Fruit fly (Drosophila melanogaster) whole organism, embryonic: ENCODE results near the gene CG6048.
A peak's percentile ranks its signal among the peaks of the same experiment; 100 is the strongest.

Source experiments
- CG11456 ChIP-seq: fragments of 200-800 bp; sonication (Bioruptor generic); IDR thresholded peaks from 3 replicates; pipeline ENCODE4 v1.3.6; 2022; ENCODE audit warnings: missing biosample characterization, missing genetic modification characterization
- CG11504 ChIP-seq: fragments of 200-800 bp; sonication (Bioruptor generic); optimal IDR thresholded peaks from 3 replicates; lab custom pipeline; 2019; ENCODE audit warnings: missing biosample characterization, mild to moderate bottlenecking, missing genetic modification characterization, moderate library complexity
- CG12299 ChIP-seq: fragments of 200-800 bp; sonication (Bioruptor generic); optimal IDR thresholded peaks from 2 replicates; lab custom pipeline; 2018; ENCODE audit warnings: missing biosample characterization, mild to moderate bottlenecking, missing genetic modification characterization
- CG1233 ChIP-seq: fragments of 200-800 bp; sonication (Bioruptor generic); optimal IDR thresholded peaks from 4 replicates; lab custom pipeline; 2018; ENCODE audit warnings: missing biosample characterization, mild to moderate bottlenecking, missing genetic modification characterization
- CG15269 ChIP-seq: fragments of 200-800 bp; sonication (Bioruptor generic); optimal IDR thresholded peaks from 2 replicates; lab custom pipeline; 2018; ENCODE audit warnings: missing biosample characterization, mild to moderate bottlenecking, missing genetic modification characterization, moderate library complexity
- CG15479 ChIP-seq: fragments of 200-800 bp; sonication (Bioruptor generic); optimal IDR thresholded peaks from 3 replicates; lab custom pipeline; 2019; ENCODE audit warnings: missing biosample characterization, mild to moderate bottlenecking, missing genetic modification characterization, moderate library complexity
- CG17186 ChIP-seq: fragments of 200-800 bp; sonication (Bioruptor generic); optimal IDR thresholded peaks from 3 replicates; lab custom pipeline; 2017; ENCODE audit warnings: missing biosample characterization, missing genetic modification reagents, missing genetic modification characterization
- CG17361 ChIP-seq: fragments of 200-800 bp; sonication (Bioruptor generic); IDR thresholded peaks from 3 replicates; pipeline ENCODE4 v1.3.6; 2022; ENCODE audit warnings: missing biosample characterization, missing genetic modification characterization
- CG17912 ChIP-seq: fragments of 200-800 bp; sonication (Bioruptor generic); optimal IDR thresholded peaks from 2 replicates; lab custom pipeline; 2018; ENCODE audit warnings: missing biosample characterization, mild to moderate bottlenecking, missing genetic modification characterization
- CG18011 ChIP-seq: fragments of 200-800 bp; sonication (Bioruptor generic); optimal IDR thresholded peaks from 2 replicates; lab custom pipeline; 2017; ENCODE audit warnings: missing biosample characterization, missing genetic modification characterization, mild to moderate bottlenecking, moderate library complexity, missing genotype
- CG2120 ChIP-seq: fragments of 200-800 bp; sonication (Bioruptor generic); optimal IDR thresholded peaks from 3 replicates; lab custom pipeline; 2016; ENCODE audit warnings: missing biosample characterization, missing genetic modification characterization
- CG2678 ChIP-seq: fragments of 200-800 bp; sonication (Bioruptor generic); optimal IDR thresholded peaks from 3 replicates; lab custom pipeline; 2019; ENCODE audit warnings: missing biosample characterization, mild to moderate bottlenecking, missing genetic modification characterization, moderate library complexity
- CG30403 ChIP-seq: fragments of 200-800 bp; sonication (Bioruptor generic); optimal IDR thresholded peaks from 3 replicates; lab custom pipeline; 2016; ENCODE audit warnings: missing biosample characterization, missing genetic modification characterization
- CG32532 ChIP-seq: fragments of 200-800 bp; sonication (Bioruptor generic); IDR thresholded peaks from 2 replicates; pipeline ENCODE4 v1.3.6; 2022; ENCODE audit warnings: missing biosample characterization, missing genetic modification characterization
- CG32772 ChIP-seq: fragments of 200-800 bp; sonication (Bioruptor generic); IDR thresholded peaks from 2 replicates; pipeline ENCODE4 v1.3.6; 2022; ENCODE audit warnings: missing biosample characterization, missing genetic modification characterization
- CG6813 ChIP-seq: fragments of 200-800 bp; sonication (Bioruptor generic); optimal IDR thresholded peaks from 2 replicates; lab custom pipeline; 2017; ENCODE audit warnings: missing biosample characterization, missing genetic modification characterization, mild to moderate bottlenecking, moderate library complexity, missing genetic modification reagents
- CG7271 ChIP-seq: fragments of 200-800 bp; sonication (Bioruptor generic); optimal IDR thresholded peaks from 2 replicates; lab custom pipeline; 2018; ENCODE audit warnings: missing biosample characterization, mild to moderate bottlenecking, missing genetic modification characterization, moderate library complexity
- CG7928 ChIP-seq: fragments of 200-800 bp; sonication (Bioruptor generic); optimal IDR thresholded peaks from 2 replicates; lab custom pipeline; 2017; ENCODE audit warnings: missing biosample characterization, mild to moderate bottlenecking, missing genetic modification characterization
- CG8944 ChIP-seq: fragments of 200-800 bp; sonication (Bioruptor generic); optimal IDR thresholded peaks from 3 replicates; lab custom pipeline; 2016; ENCODE audit warnings: missing biosample characterization, missing genetic modification characterization
- CG9609 ChIP-seq: fragments of 200-800 bp; sonication (Bioruptor generic); optimal IDR thresholded peaks from 3 replicates; lab custom pipeline; 2016; ENCODE audit warnings: missing biosample characterization, missing genetic modification characterization
- CG9876 ChIP-seq: fragments of 200-800 bp; sonication (Bioruptor generic); optimal IDR thresholded peaks from 2 replicates; lab custom pipeline; 2016; ENCODE audit warnings: missing biosample characterization, missing genetic modification characterization
- D19A ChIP-seq: fragments of 200-800 bp; optimal IDR thresholded peaks from 3 replicates; lab custom pipeline; 2019; ENCODE audit warnings: missing biosample characterization, mild to moderate bottlenecking, missing genetic modification characterization, moderate library complexity
- Dp ChIP-seq: fragments of 200-800 bp; sonication (Bioruptor generic); optimal IDR thresholded peaks from 2 replicates; lab custom pipeline; 2018; ENCODE audit warnings: missing biosample characterization, mild to moderate bottlenecking, missing genetic modification characterization, moderate library complexity
- Fer3 ChIP-seq: fragments of 200-800 bp; sonication (Bioruptor generic); optimal IDR thresholded peaks from 2 replicates; lab custom pipeline; 2018; ENCODE audit warnings: missing biosample characterization, mild to moderate bottlenecking, missing genetic modification characterization, moderate library complexity
- Nf-YC ChIP-seq: fragments of 200-800 bp; optimal IDR thresholded peaks from 3 replicates; lab custom pipeline; 2019; ENCODE audit warnings: missing biosample characterization, mild to moderate bottlenecking, missing genetic modification characterization, moderate library complexity
- Ptx1 ChIP-seq: fragments of 200-800 bp; sonication (Bioruptor generic); IDR thresholded peaks from 2 replicates; pipeline ENCODE4 v1.3.6; 2022; ENCODE audit warnings: missing biosample characterization, missing genetic modification characterization
- Rx ChIP-seq: fragments of 200-800 bp; sonication (Bioruptor generic); IDR thresholded peaks from 2 replicates; pipeline ENCODE4 v1.3.6; 2022; ENCODE audit warnings: missing biosample characterization, missing genetic modification characterization
- Sin3A ChIP-seq: fragments of >200 bp; optimal IDR thresholded peaks from 2 replicates; lab custom pipeline; 2018
- Ssrp ChIP-seq: fragments of 200-800 bp; sonication (Bioruptor generic); optimal IDR thresholded peaks from 2 replicates; lab custom pipeline; 2018; ENCODE audit warnings: missing biosample characterization, mild to moderate bottlenecking, missing genetic modification characterization, moderate library complexity
- Tbp ChIP-seq: fragments of >200 bp; optimal IDR thresholded peaks from 2 replicates; lab custom pipeline; 2018; ENCODE audit warnings: missing biosample characterization, missing genetic modification characterization
- Xbp1 ChIP-seq: fragments of 200-800 bp; sonication (Bioruptor generic); optimal IDR thresholded peaks from 3 replicates; lab custom pipeline; 2016; ENCODE audit warnings: missing biosample characterization, mild to moderate bottlenecking, missing genetic modification characterization
- cg ChIP-seq: fragments of 200-800 bp; sonication (Bioruptor generic); optimal IDR thresholded peaks from 3 replicates; lab custom pipeline; 2019; ENCODE audit warnings: missing biosample characterization, mild to moderate bottlenecking, missing genetic modification characterization, moderate library complexity
- chif ChIP-seq, 2 experiments: fragments of 200-800 bp; sonication (Bioruptor generic); optimal IDR thresholded peaks; 3 replicates each; lab custom pipeline; 2016; ENCODE audit warnings: missing biosample characterization in 2 of 2, missing genetic modification characterization in 2 of 2
- dan ChIP-seq: fragments of 200-800 bp; sonication (Bioruptor generic); IDR thresholded peaks from 2 replicates; pipeline ENCODE4 v1.3.6; 2022; ENCODE audit warnings: missing biosample characterization, missing genetic modification characterization
- dpn ChIP-seq, 2 experiments: fragments of 200-800 bp; sonication (Bioruptor generic); optimal IDR thresholded peaks; 3 replicates each; lab custom pipeline; 2016; ENCODE audit warnings: missing biosample characterization in 2 of 2, missing genetic modification characterization in 2 of 2
- fd96Cb ChIP-seq: fragments of 200-800 bp; sonication (Bioruptor generic); optimal IDR thresholded peaks from 2 replicates; lab custom pipeline; 2018; ENCODE audit warnings: missing biosample characterization, mild to moderate bottlenecking, missing genetic modification characterization, moderate library complexity
- gem ChIP-seq: fragments of 200-800 bp; sonication (Bioruptor generic); optimal IDR thresholded peaks from 2 replicates; lab custom pipeline; 2019; ENCODE audit warnings: missing biosample characterization, mild to moderate bottlenecking, missing genetic modification characterization, moderate library complexity
- jing ChIP-seq: fragments of 200-800 bp; sonication (Bioruptor generic); optimal IDR thresholded peaks from 2 replicates; lab custom pipeline; 2018; ENCODE audit warnings: missing biosample characterization, mild to moderate bottlenecking, missing genetic modification characterization
- jumu ChIP-seq: fragments of 200-800 bp; sonication (Bioruptor generic); optimal IDR thresholded peaks from 3 replicates; lab custom pipeline; 2016; ENCODE audit warnings: missing biosample characterization, missing genetic modification characterization
- kay ChIP-seq: fragments of 200-800 bp; sonication (Bioruptor generic); optimal IDR thresholded peaks from 2 replicates; lab custom pipeline; 2016; ENCODE audit warnings: missing biosample characterization, missing genetic modification characterization
- ken ChIP-seq: fragments of 200-800 bp; sonication (Bioruptor generic); IDR thresholded peaks from 3 replicates; pipeline ENCODE4 v1.3.6; 2022; ENCODE audit warnings: missing biosample characterization, missing genetic modification characterization
- mam ChIP-seq: fragments of 200-800 bp; sonication (Bioruptor generic); optimal IDR thresholded peaks from 3 replicates; lab custom pipeline; 2016; ENCODE audit warnings: missing biosample characterization, missing genetic modification characterization
- pum ChIP-seq: fragments of 200-800 bp; sonication (Bioruptor generic); optimal IDR thresholded peaks from 2 replicates; lab custom pipeline; 2016; ENCODE audit warnings: missing biosample characterization, missing genetic modification characterization
- rib ChIP-seq: fragments of 200-800 bp; sonication (Bioruptor generic); IDR thresholded peaks from 2 replicates; pipeline ENCODE4 v1.3.6; 2022; ENCODE audit warnings: missing biosample characterization, missing genetic modification characterization
- schlank ChIP-seq: fragments of 200-800 bp; sonication (Bioruptor generic); optimal IDR thresholded peaks from 2 replicates; lab custom pipeline; 2018; ENCODE audit warnings: missing biosample characterization, mild to moderate bottlenecking, missing genetic modification characterization
- slp2 ChIP-seq: fragments of 200-800 bp; sonication (Bioruptor generic); optimal IDR thresholded peaks from 2 replicates; lab custom pipeline; 2016; ENCODE audit warnings: missing biosample characterization, missing genetic modification characterization
- sna ChIP-seq: fragments of 200-800 bp; sonication (Bioruptor generic); IDR thresholded peaks from 2 replicates; pipeline ENCODE4 v1.3.6; 2022; ENCODE audit warnings: missing biosample characterization, missing genetic modification characterization; ENCODE audit not compliant: partially characterized antibody
- sr ChIP-seq: fragments of 200-800 bp; sonication (Bioruptor generic); IDR thresholded peaks from 3 replicates; pipeline ENCODE4 v1.3.6; 2022; ENCODE audit warnings: missing biosample characterization, missing genetic modification characterization
- vvl ChIP-seq: fragments of 200-800 bp; sonication (Bioruptor generic); IDR thresholded peaks from 2 replicates; pipeline ENCODE4 v1.3.6; 2022; ENCODE audit warnings: missing biosample characterization, missing genetic modification characterization
- wdn ChIP-seq: fragments of 200-800 bp; sonication (Bioruptor generic); IDR thresholded peaks from 2 replicates; pipeline ENCODE4 v1.3.6; 2022; ENCODE audit warnings: missing biosample characterization, missing genetic modification characterization

The CG6048 gene

dm6 chrX:6000747-6001426 lies 48.5 kb downstream of the CG6048 start, which contains the start of gene CG4766 (continued):
- TF ChIP-seq cg (GFP tag; lab: Kevin White, UChicago), result peak; percentile 93
- TF ChIP-seq ken (GFP tag; lab: Robert Waterston, UW), result peak; percentile 85
- TF ChIP-seq Sin3A (lab: Kevin White, UChicago), result no peak
- TF ChIP-seq jing, result peak; percentile 65
- TF ChIP-seq slp2 (GFP tag; lab: Kevin White, UChicago), result peak; percentile 55
- peak; percentile 84 for TF ChIP-seq Xbp1 (GFP tag; lab: Kevin White, UChicago)
- peak; percentile 62 for TF ChIP-seq CG32772
- TF ChIP-seq CG11504 (tag; lab: Kevin White, UChicago), result peak; percentile 93
- TF ChIP-seq chif (GFP tag; optimal IDR thresholded peaks at IDR 0.05; lab: Kevin White, UChicago), result peak; percentile 70 to 93
- TF ChIP-seq CG12299 (tag; lab: Kevin White, UChicago), result peak; percentile 60
- peak; percentile 81 for TF ChIP-seq kay (GFP tag; lab: Kevin White, UChicago)
- TF ChIP-seq Rx (GFP tag; lab: Robert Waterston, UW), result no peak
- peak; percentile 32 for TF ChIP-seq schlank
- TF ChIP-seq Ssrp (tag; lab: Kevin White, UChicago), result peak; percentile 90
- peak; percentile 92 for TF ChIP-seq CG17361 (GFP tag; lab: Robert Waterston, UW)
- TF ChIP-seq CG30403, result peak; percentile 91
- peak; percentile 72 for TF ChIP-seq Fer3
- peak; percentile 76 for TF ChIP-seq CG9609 (GFP tag; lab: Kevin White, UChicago)
- peak; percentile 97 for TF ChIP-seq Nf-YC (tag; lab: Kevin White, UChicago)
- peak; percentile 86 for TF ChIP-seq jumu (GFP tag; lab: Kevin White, UChicago)
- no peak for TF ChIP-seq Tbp (GFP tag; lab: Kevin White, UChicago)
- peak; percentile 62 for TF ChIP-seq CG9876
- TF ChIP-seq wdn, result peak; percentile 44; the same call in 1 of the 2 replicates
- TF ChIP-seq CG7271, result peak; percentile 59
- peak; percentile 85 for TF ChIP-seq D19A (tag; lab: Kevin White, UChicago)
- peak; percentile 91 for TF ChIP-seq CG2678 (tag; lab: Kevin White, UChicago)
- TF ChIP-seq CG17912 (GFP tag; lab: Kevin White, UChicago), result peak; percentile 41
- peak; percentile 84 for TF ChIP-seq vvl (GFP tag; lab: Robert Waterston, UW)
- TF ChIP-seq CG15479 (GFP tag; lab: Kevin White, UChicago), result peak; percentile 41
- peak; percentile 75 for TF ChIP-seq CG15269 (tag; lab: Kevin White, UChicago)
- peak; percentile 83 for TF ChIP-seq mam (GFP tag; lab: Kevin White, UChicago)
- TF ChIP-seq Ptx1 (GFP tag; lab: Robert Waterston, UW), result peak; percentile 84
- TF ChIP-seq sna, result no peak
- peak; percentile 91 for TF ChIP-seq pum
- peak; percentile 93 for TF ChIP-seq gem (tag; lab: Kevin White, UChicago)
- peak; percentile 34 for TF ChIP-seq CG18011 (GFP tag; lab: Kevin White, UChicago)
- TF ChIP-seq dan (GFP tag; lab: Robert Waterston, UW), result no peak
- TF ChIP-seq Dp (GFP tag; lab: Kevin White, UChicago), result no peak
- peak; percentile 75 for TF ChIP-seq CG6813 (GFP tag; lab: Kevin White, UChicago)
- TF ChIP-seq fd96Cb (tag; lab: Kevin White, UChicago), result peak; percentile 85
- TF ChIP-seq dpn (GFP tag; optimal IDR thresholded peaks at IDR 0.05; lab: Kevin White, UChicago), result peak; percentile 83 to 87
- peak; percentile 44; the same call in 1 of the 2 replicates for TF ChIP-seq CG32532 (GFP tag; lab: Robert Waterston, UW)
- TF ChIP-seq CG1233 (GFP tag; lab: Kevin White, UChicago), result peak; percentile 81
- peak; percentile 76 for TF ChIP-seq CG8944 (GFP tag; lab: Kevin White, UChicago)
- no peak; the same call in 2 of the 3 replicates for TF ChIP-seq CG11456
- TF ChIP-seq CG17186 (GFP tag; lab: Kevin White, UChicago), result peak; percentile 53
- no peak for TF ChIP-seq sr (GFP tag; lab: Robert Waterston, UW)
- TF ChIP-seq CG7928 (GFP tag; lab: Kevin White, UChicago), result no peak
- no peak for TF ChIP-seq rib (GFP tag; lab: Robert Waterston, UW)
- peak; percentile 80 for TF ChIP-seq CG2120 (GFP tag; lab: Kevin White, UChicago)
